Worm (Caenorhabditis elegans): ENCODE measurements around the gene fbxb-107.

- no peak for TF ChIP-seq aly-2 (tag; optimal IDR thresholded peaks at IDR 0.05)
- TF ChIP-seq ztf-11 (tag; optimal IDR thresholded peaks at IDR 0.05): no peak
- TF ChIP-seq nhr-77 (tag; optimal IDR thresholded peaks at IDR 0.05): no peak
- no peak for TF ChIP-seq lsy-2 (tag; optimal IDR thresholded peaks at IDR 0.05)
- no peak for TF ChIP-seq ama-1 (optimal IDR thresholded peaks at IDR 0.05)
- TF ChIP-seq egl-27 (tag; optimal IDR thresholded peaks at IDR 0.05): no peak
- no peak for TF ChIP-seq peb-1 (tag; optimal IDR thresholded peaks at IDR 0.05)
- no peak for TF ChIP-seq snpc-4 (tag; optimal IDR thresholded peaks at IDR 0.05)
These were observed 37.9 kb downstream of the fbxb-107 start for ce11 chrII:2796431-2796830.
